Fruit fly (Drosophila melanogaster): ENCODE results near the gene CAH8.
A peak's percentile ranks its signal among the peaks of the same experiment; 100 is the strongest.

Gene CAH8

dm6 chr3R:22362218-22362907 lies 27.2 kb downstream of the CAH8 start, which contains the start of the genes JMJD6, CG7071 and Muted (continued):
- TF ChIP-seq CG1602 (GFP tag; optimal IDR thresholded peaks at IDR 0.05): peak; percentile 93
- peak; percentile 30 for TF ChIP-seq her (GFP tag; optimal IDR thresholded peaks at IDR 0.05)
- TF ChIP-seq dmrt11E (tag; optimal IDR thresholded peaks at IDR 0.05): peak; percentile 86
- TF ChIP-seq CG8089 (GFP tag; optimal IDR thresholded peaks at IDR 0.05): peak; percentile 83
- TF ChIP-seq Hsf (GFP tag; optimal IDR thresholded peaks at IDR 0.05): peak; percentile 95
- TF ChIP-seq croc (GFP tag; conservative IDR thresholded peaks at IDR 0.05): peak; percentile 86
- TF ChIP-seq Hr51 (GFP tag; optimal IDR thresholded peaks at IDR 0.05): peak; percentile 89 to 94
- peak; percentile 87 for TF ChIP-seq cato (GFP tag; optimal IDR thresholded peaks at IDR 0.05; ENCODE audit: borderline replicate concordance)
- TF ChIP-seq CG13894 (tag; optimal IDR thresholded peaks at IDR 0.05): peak; percentile 94
- TF ChIP-seq Hmx (GFP tag; optimal IDR thresholded peaks at IDR 0.05): peak; percentile 73
- peak; percentile 88 for TF ChIP-seq Oaz (GFP tag; IDR thresholded peaks at IDR 0.05)
- TF ChIP-seq CG8478 (optimal IDR thresholded peaks at IDR 0.05): no peak
- peak; percentile 86 for TF ChIP-seq CG4820 (GFP tag; optimal IDR thresholded peaks at IDR 0.05)
- TF ChIP-seq CG8765 (GFP tag; IDR thresholded peaks at IDR 0.05): peak; percentile 90
- peak; percentile 84 for TF ChIP-seq kni (GFP tag; optimal IDR thresholded peaks at IDR 0.05)
- peak; percentile 60 for TF ChIP-seq CG17186 (GFP tag; optimal IDR thresholded peaks at IDR 0.05)
- TF ChIP-seq tna (GFP tag; IDR thresholded peaks at IDR 0.05; ENCODE audit: partially characterized antibody): peak; percentile 42; the same call in 1 of the 2 replicates
- TF ChIP-seq CG11695 (GFP tag; IDR thresholded peaks at IDR 0.05): peak; percentile 87
- peak; percentile 76 for TF ChIP-seq disco-r (GFP tag; optimal IDR thresholded peaks at IDR 0.05)
- peak; percentile 81 for TF ChIP-seq CG17612 (GFP tag; IDR thresholded peaks at IDR 0.05)
- TF ChIP-seq HmgZ (tag; optimal IDR thresholded peaks at IDR 0.05): peak; percentile 93
- TF ChIP-seq Neu2 (GFP tag; optimal IDR thresholded peaks at IDR 0.05; ENCODE audit: borderline replicate concordance): no peak
- TF ChIP-seq psq (GFP tag; optimal IDR thresholded peaks at IDR 0.05): peak; percentile 81
- TF ChIP-seq Dek (tag; optimal IDR thresholded peaks at IDR 0.05): peak; percentile 91
- peak; percentile 96 for TF ChIP-seq Xbp1 (GFP tag; optimal IDR thresholded peaks at IDR 0.05)
- TF ChIP-seq CG16863 (GFP tag; optimal IDR thresholded peaks at IDR 0.05): peak; percentile 86
- TF ChIP-seq wor (GFP tag; IDR thresholded peaks at IDR 0.05): peak; percentile 77; the same call in 1 of the 2 replicates
- TF ChIP-seq Drgx (GFP tag; IDR thresholded peaks at IDR 0.05): peak; percentile 85
- peak; percentile 81 for TF ChIP-seq Mes4 (GFP tag; optimal IDR thresholded peaks at IDR 0.05)
- TF ChIP-seq CG13123 (GFP tag; optimal IDR thresholded peaks at IDR 0.05): peak; percentile 89
- TF ChIP-seq Hand (GFP tag; optimal IDR thresholded peaks at IDR 0.05): peak; percentile 75
- TF ChIP-seq mirr (GFP tag; optimal IDR thresholded peaks at IDR 0.05): peak; percentile 75
- TF ChIP-seq Sry-β (GFP tag; optimal IDR thresholded peaks at IDR 0.05): peak; percentile 56
- TF ChIP-seq schlank (tag; optimal IDR thresholded peaks at IDR 0.05): peak; percentile 55
- TF ChIP-seq dmrt99B (tag; optimal IDR thresholded peaks at IDR 0.05): peak; percentile 78
- peak; percentile 95 for TF ChIP-seq zfh1 (GFP tag; IDR thresholded peaks at IDR 0.05)
- TF ChIP-seq Fer1 (GFP tag; optimal IDR thresholded peaks at IDR 0.05): peak; percentile 92
- TF ChIP-seq shn (GFP tag; optimal IDR thresholded peaks at IDR 0.05): peak; percentile 83
- peak; percentile 80 for TF ChIP-seq scrt (GFP tag; optimal IDR thresholded peaks at IDR 0.05)
- TF ChIP-seq ATbp (GFP tag; optimal IDR thresholded peaks at IDR 0.05): peak; percentile 73
- peak; percentile 91 for TF ChIP-seq ttk (GFP tag; IDR thresholded peaks at IDR 0.05)
- TF ChIP-seq Fer3 (tag; optimal IDR thresholded peaks at IDR 0.05): peak; percentile 93
- peak; percentile 84 for TF ChIP-seq wdn (GFP tag; IDR thresholded peaks at IDR 0.05)
- peak; percentile 81 for TF ChIP-seq CG6765 (GFP tag; optimal IDR thresholded peaks at IDR 0.05)
- peak; percentile 88 for TF ChIP-seq nerfin-1 (tag; optimal IDR thresholded peaks at IDR 0.05)
- TF ChIP-seq run (tag; optimal IDR thresholded peaks at IDR 0.05): peak; percentile 78
- TF ChIP-seq inv (GFP tag; IDR thresholded peaks at IDR 0.05; ENCODE audit: partially characterized antibody): peak; percentile 74
- peak; percentile 95 for TF ChIP-seq ci (GFP tag; IDR thresholded peaks at IDR 0.05)
- peak; percentile 74 for TF ChIP-seq Lhr (GFP tag; optimal IDR thresholded peaks at IDR 0.05)

Data from whole organism, embryonic.